Worm (Caenorhabditis elegans): ENCODE results near the gene abcx-1.

Gene abcx-1

ce11 chrII:6491817-6492452 is 40.0 kb upstream of the abcx-1 start, which contains the start of the genes T28D9.11 and T28D9.1 (continued):
- no peak for TF ChIP-seq ztf-16 (tag; optimal IDR thresholded peaks at IDR 0.05)
- TF ChIP-seq dve-1 (tag; optimal IDR thresholded peaks at IDR 0.05): peak; percentile 5
- TF ChIP-seq hlh-6 (tag; optimal IDR thresholded peaks at IDR 0.05): peak; percentile 16
- TF ChIP-seq ceh-30 (tag; optimal IDR thresholded peaks at IDR 0.05): no peak
- no peak for TF ChIP-seq K09A11.1 (tag; optimal IDR thresholded peaks at IDR 0.05; ENCODE audit: insufficient read depth)
- TF ChIP-seq ahr-1 (tag; optimal IDR thresholded peaks at IDR 0.05): no peak
- peak; percentile 67 for TF ChIP-seq tbx-2 (tag; optimal IDR thresholded peaks at IDR 0.05)
- peak; percentile 12 for TF ChIP-seq fkh-6 (tag; optimal IDR thresholded peaks at IDR 0.05)
- peak; percentile 28 for TF ChIP-seq ceh-2 (tag; optimal IDR thresholded peaks at IDR 0.05)
- peak; percentile 49 for TF ChIP-seq pros-1 (tag; optimal IDR thresholded peaks at IDR 0.05)
- TF ChIP-seq C08G9.2 (tag; optimal IDR thresholded peaks at IDR 0.05): peak; percentile 49
- no peak for TF ChIP-seq lim-6 (tag; optimal IDR thresholded peaks at IDR 0.05)
- TF ChIP-seq C38D4.7 (GFP tag; optimal IDR thresholded peaks at IDR 0.05): peak; percentile 44
- peak; percentile 61 for TF ChIP-seq syd-9 (tag; optimal IDR thresholded peaks at IDR 0.05)
- peak; percentile 10 for TF ChIP-seq fkh-10 (GFP tag; optimal IDR thresholded peaks at IDR 0.05)
- peak; percentile 50 for TF ChIP-seq dmd-4 (tag; optimal IDR thresholded peaks at IDR 0.05; ENCODE audit: borderline replicate concordance)
- TF ChIP-seq sdc-2 (tag; optimal IDR thresholded peaks at IDR 0.05): peak; percentile 37
- peak; percentile 48 for TF ChIP-seq pat-9 (tag; optimal IDR thresholded peaks at IDR 0.05)
- TF ChIP-seq sox-2 (GFP tag; IDR thresholded peaks at IDR 0.05): 0 out of 2 replicates have a peak, but pooled peaks have one; percentile 10
- peak; percentile 32 for TF ChIP-seq fax-1 (tag; optimal IDR thresholded peaks at IDR 0.05)
- TF ChIP-seq ceh-48 (tag; optimal IDR thresholded peaks at IDR 0.05): no peak
- TF ChIP-seq pha-2 (tag; optimal IDR thresholded peaks at IDR 0.05): no peak
- peak; percentile 19 for TF ChIP-seq zip-5 (tag; optimal IDR thresholded peaks at IDR 0.05)
- TF ChIP-seq ama-1 (optimal IDR thresholded peaks at IDR 0.05): no peak
- TF ChIP-seq ttx-3 (tag; optimal IDR thresholded peaks at IDR 0.05): no peak
- peak; percentile 38 for TF ChIP-seq T23F11.4 (GFP tag; optimal IDR thresholded peaks at IDR 0.05)
- peak; percentile 31 for TF ChIP-seq ceh-6 (GFP tag; optimal IDR thresholded peaks at IDR 0.05)
- TF ChIP-seq ceh-19 (GFP tag; optimal IDR thresholded peaks at IDR 0.05): peak; percentile 71
- no peak for TF ChIP-seq elt-2 (tag; optimal IDR thresholded peaks at IDR 0.05)
- no peak for TF ChIP-seq gmeb-2 (tag; optimal IDR thresholded peaks at IDR 0.05)
- no peak for TF ChIP-seq mec-3 (tag; optimal IDR thresholded peaks at IDR 0.05; ENCODE audit: borderline replicate concordance)
- no peak for TF ChIP-seq tbx-7 (tag; optimal IDR thresholded peaks at IDR 0.05)
- no peak for TF ChIP-seq hlh-8 (tag; optimal IDR thresholded peaks at IDR 0.05)

DNA sequence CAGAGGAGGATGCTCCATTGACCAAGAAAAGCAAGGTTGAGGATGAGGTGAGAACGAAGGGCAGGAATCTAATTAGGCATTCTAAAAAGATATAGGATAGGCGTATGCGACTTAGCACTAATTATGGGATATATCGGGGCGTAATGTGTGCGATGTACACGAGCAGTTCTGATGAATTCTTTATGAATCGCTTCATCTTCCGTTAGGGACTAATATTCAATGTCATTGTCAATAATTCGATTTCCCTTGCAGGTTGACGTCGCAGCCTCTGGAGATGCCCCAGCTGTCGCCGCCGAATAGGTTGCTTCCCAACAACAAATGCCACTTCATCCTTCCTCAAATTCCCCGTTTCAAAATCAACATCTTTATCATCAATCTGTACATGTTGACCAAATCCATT is 38.8 kb upstream of the abcx-1 start:
- TF ChIP-seq syd-9 (tag; optimal IDR thresholded peaks at IDR 0.05) (no peak), fkh-6 (tag; optimal IDR thresholded peaks at IDR 0.05) (no peak), Y22D7AL.16 (tag; optimal IDR thresholded peaks at IDR 0.05) (no peak), unc-42 (tag; optimal IDR thresholded peaks at IDR 0.05) (peak; percentile 84), nfya-1 (tag; optimal IDR thresholded peaks at IDR 0.05) (no peak), fax-1 (tag; optimal IDR thresholded peaks at IDR 0.05) (no peak)

ce11 chrII:6493709-6494326 is 38.1 kb upstream of the abcx-1 start:
- TF ChIP-seq dve-1 (tag; optimal IDR thresholded peaks at IDR 0.05): no peak
- no peak for TF ChIP-seq eyg-1 (tag; optimal IDR thresholded peaks at IDR 0.05)
- no peak for TF ChIP-seq rnt-1 (tag; optimal IDR thresholded peaks at IDR 0.05)
- TF ChIP-seq nfya-1 (tag; optimal IDR thresholded peaks at IDR 0.05): no peak
- TF ChIP-seq npax-4 (tag; optimal IDR thresholded peaks at IDR 0.05): no peak
